Worm (Caenorhabditis elegans) whole organism, L4 larva: ENCODE results near the gene dct-18.
A peak's percentile ranks its signal among the peaks of the same experiment; 100 is the strongest.

Source experiments
- F44E2.7 ChIP-seq: fragments of 200-800 bp; sonication (Bioruptor generic); IDR thresholded peaks from 2 replicates; pipeline ENCODE4 v2.1.2; 2022; ENCODE audit warnings: missing genetic modification characterization, missing compliant biosample characterization
- R02D3.7 ChIP-seq: fragments of 150-350 bp; sonication (generic microtip); optimal IDR thresholded peaks from 3 replicates; lab custom pipeline; 2014; ENCODE audit warnings: missing biosample characterization, missing genetic modification characterization
- Y48G9A.11 ChIP-seq: fragments of 200-800 bp; sonication (Bioruptor generic); IDR thresholded peaks from 2 replicates; pipeline ENCODE4 v1.3.6; 2022; ENCODE audit warnings: missing genetic modification reagents, missing genetic modification characterization, missing compliant biosample characterization
- Y5F2A.4 ChIP-seq: fragments of 200-800 bp; sonication (Bioruptor generic); optimal IDR thresholded peaks from 2 replicates; lab custom pipeline; 2018; ENCODE audit warnings: mild to moderate bottlenecking, missing genetic modification characterization, missing compliant biosample characterization
- ZK546.5 ChIP-seq, 2 experiments: sonication (generic microtip); optimal IDR thresholded peaks; 2 replicates each; lab custom pipeline; 2017; ENCODE audit warnings: missing biosample characterization in 2 of 2, missing genetic modification characterization in 2 of 2
- aha-1 ChIP-seq: fragments of 150-350 bp; peaks from one replicate; lab custom pipeline; 2014; ENCODE audit warnings: missing biosample characterization, missing genetic modification characterization
- aly-2 ChIP-seq: sonication (generic microtip); optimal IDR thresholded peaks from 2 replicates; lab custom pipeline; 2018; ENCODE audit warnings: missing biosample characterization, missing genetic modification characterization
- ama-1 ChIP-seq: fragments of 150-350 bp; optimal IDR thresholded peaks from 2 replicates; lab custom pipeline; 2014; ENCODE audit warnings: inconsistent platforms, mixed read lengths
- attf-4 ChIP-seq: sonication (generic microtip); optimal IDR thresholded peaks from 3 replicates; lab custom pipeline; 2017; ENCODE audit warnings: missing biosample characterization, missing genetic modification characterization
- ceh-20 ChIP-seq: fragments of 200-800 bp; sonication (Bioruptor generic); IDR thresholded peaks from 2 replicates; pipeline ENCODE4 v1.3.6; 2022; ENCODE audit warnings: missing genetic modification reagents, missing genetic modification characterization, missing compliant biosample characterization
- ceh-44 ChIP-seq: fragments of 200-800 bp; sonication (Bioruptor generic); IDR thresholded peaks from 2 replicates; pipeline ENCODE4 v1.3.6; 2022; ENCODE audit warnings: missing genetic modification reagents, missing genetic modification characterization, missing compliant biosample characterization
- ceh-82 ChIP-seq: sonication (generic microtip); optimal IDR thresholded peaks from 2 replicates; lab custom pipeline; 2017; ENCODE audit warnings: missing biosample characterization, missing genetic modification characterization
- daf-16 ChIP-seq, 3 experiments: sonication (generic microtip); optimal IDR thresholded peaks; 2 replicates each; lab custom pipeline; 2016 to 2017; ENCODE audit warnings: missing genetic modification characterization in 3 of 3, missing genetic modification reagents in 3 of 3, mild to moderate bottlenecking in 2 of 3, missing compliant biosample characterization in 2 of 3, missing biosample characterization in 1 of 3, moderate library complexity in 1 of 3
- dmd-8 ChIP-seq: fragments of 200-800 bp; sonication (Bioruptor generic); IDR thresholded peaks from 2 replicates; pipeline ENCODE4 v1.3.6; 2022; ENCODE audit warnings: missing genetic modification characterization, missing compliant biosample characterization
- dpl-1 ChIP-seq: fragments of 150-350 bp; optimal IDR thresholded peaks from 2 replicates; lab custom pipeline; 2014; ENCODE audit warnings: missing biosample characterization, missing genetic modification reagents, missing genetic modification characterization
- duxl-1 ChIP-seq: sonication (generic microtip); optimal IDR thresholded peaks from 2 replicates; lab custom pipeline; 2016; ENCODE audit warnings: mild to moderate bottlenecking, missing genetic modification characterization, moderate library complexity, missing compliant biosample characterization; ENCODE audit not compliant: poor library complexity
- dve-1 ChIP-seq: sonication (generic microtip); optimal IDR thresholded peaks from 2 replicates; lab custom pipeline; 2017; ENCODE audit warnings: antibody characterized with exemption, mild to moderate bottlenecking, missing genetic modification characterization, missing compliant biosample characterization; ENCODE audit not compliant: insufficient read depth
- egl-43 ChIP-seq: fragments of 200-800 bp; sonication (Bioruptor generic); IDR thresholded peaks from 2 replicates; pipeline ENCODE4 v1.3.6; 2022; ENCODE audit warnings: missing genetic modification reagents, missing genetic modification characterization, missing compliant biosample characterization
- hlh-11 ChIP-seq: fragments of 200-800 bp; sonication (Bioruptor generic); optimal IDR thresholded peaks from 2 replicates; lab custom pipeline; 2018; ENCODE audit warnings: mild to moderate bottlenecking, missing genetic modification characterization, missing compliant biosample characterization
- hlh-30 ChIP-seq: sonication (generic microtip); optimal IDR thresholded peaks from 2 replicates; lab custom pipeline; 2017; ENCODE audit warnings: antibody characterized with exemption, mild to moderate bottlenecking, missing genetic modification characterization, missing compliant biosample characterization; ENCODE audit not compliant: insufficient read depth
- hmg-1.1 ChIP-seq: fragments of 200-800 bp; sonication (Bioruptor generic); IDR thresholded peaks from 2 replicates; pipeline ENCODE4 v1.3.6; 2022; ENCODE audit warnings: missing genetic modification reagents, missing genetic modification characterization, missing compliant biosample characterization
- lim-7 ChIP-seq: fragments of 200-800 bp; sonication (Bioruptor generic); IDR thresholded peaks from 2 replicates; pipeline ENCODE4 v1.3.6; 2022; ENCODE audit warnings: missing genetic modification characterization, missing compliant biosample characterization
- lin-1 ChIP-seq: fragments of 200-800 bp; sonication (Bioruptor generic); IDR thresholded peaks from 2 replicates; pipeline ENCODE4 v1.3.6; 2022; ENCODE audit warnings: missing genetic modification reagents, missing genetic modification characterization, missing compliant biosample characterization
- lin-29 ChIP-seq: fragments of 200-800 bp; sonication (Bioruptor generic); IDR thresholded peaks from 2 replicates; pipeline ENCODE4 v1.3.6; 2022; ENCODE audit warnings: missing genetic modification reagents, missing genetic modification characterization, missing compliant biosample characterization
- lin-39 ChIP-seq: fragments of 150-350 bp; optimal IDR thresholded peaks from 2 replicates; lab custom pipeline; 2014; ENCODE audit warnings: missing biosample characterization, missing genetic modification reagents, missing genetic modification characterization
- lsy-2 ChIP-seq, 2 experiments: fragments of 150-350 bp in 1 of 2; sonication (generic microtip) in 1 of 2; optimal IDR thresholded peaks; 2 replicates each; lab custom pipeline; 2014 to 2017; ENCODE audit warnings: missing biosample characterization in 2 of 2, missing genetic modification characterization in 2 of 2
- mdl-1 ChIP-seq, 2 experiments: fragments of 150-350 bp in 1 of 2; sonication (generic microtip) in 1 of 2; optimal IDR thresholded peaks; 2 replicates each; lab custom pipeline; 2014 to 2017; ENCODE audit warnings: missing biosample characterization in 2 of 2, missing genetic modification characterization in 2 of 2
- mdt-29 ChIP-seq: fragments of 200-800 bp; sonication (Bioruptor generic); IDR thresholded peaks from 2 replicates; pipeline ENCODE4 v1.3.6; 2022; ENCODE audit warnings: missing genetic modification reagents, missing genetic modification characterization, missing compliant biosample characterization
- mep-1 ChIP-seq: fragments of 150-350 bp; sonication (generic microtip); optimal IDR thresholded peaks from 3 replicates; lab custom pipeline; 2014; ENCODE audit warnings: missing biosample characterization, missing genetic modification characterization
- mes-2 ChIP-seq: sonication (generic microtip); optimal IDR thresholded peaks from 2 replicates; lab custom pipeline; 2016; ENCODE audit warnings: missing genotype, mild to moderate bottlenecking, missing genetic modification characterization, missing compliant biosample characterization; ENCODE audit not compliant: poor library complexity, severe bottlenecking
- mxl-2 ChIP-seq: fragments of 200-800 bp; sonication (Bioruptor generic); conservative IDR thresholded peaks from 2 replicates; pipeline ENCODE4 v1.3.6; 2022; ENCODE audit warnings: missing genetic modification reagents, missing genetic modification characterization, missing compliant biosample characterization
- nhr-10 ChIP-seq: fragments of 150-350 bp; optimal IDR thresholded peaks from 2 replicates; lab custom pipeline; 2014; ENCODE audit warnings: missing biosample characterization, missing genetic modification characterization
- nhr-28 ChIP-seq: fragments of 150-350 bp; optimal IDR thresholded peaks from 2 replicates; lab custom pipeline; 2014; ENCODE audit warnings: missing biosample characterization, missing genetic modification characterization
- nhr-42 ChIP-seq: fragments of 200-800 bp; sonication (Bioruptor generic); IDR thresholded peaks from 2 replicates; pipeline ENCODE4 v1.3.6; 2022; ENCODE audit warnings: missing genetic modification characterization, missing compliant biosample characterization
- nhr-6 ChIP-seq: fragments of 150-350 bp; optimal IDR thresholded peaks from 2 replicates; lab custom pipeline; 2014; ENCODE audit warnings: missing biosample characterization, missing genetic modification characterization
- php-3 ChIP-seq: fragments of 200-800 bp; sonication (Bioruptor generic); IDR thresholded peaks from 2 replicates; pipeline ENCODE4 v1.3.6; 2022; ENCODE audit warnings: missing genetic modification reagents, missing genetic modification characterization, missing compliant biosample characterization
- pqm-1 ChIP-seq: sonication (generic microtip); optimal IDR thresholded peaks from 2 replicates; lab custom pipeline; 2017; ENCODE audit warnings: missing biosample characterization, missing genetic modification characterization
- rbr-2 ChIP-seq: sonication (generic microtip); optimal IDR thresholded peaks from 2 replicates; lab custom pipeline; 2016; ENCODE audit warnings: missing genotype, missing genetic modification characterization, missing compliant biosample characterization
- saeg-2 ChIP-seq: fragments of 200-800 bp; sonication (Bioruptor generic); IDR thresholded peaks from 2 replicates; pipeline ENCODE4 v1.3.6; 2022; ENCODE audit warnings: missing genetic modification reagents, missing genetic modification characterization, missing compliant biosample characterization
- snpc-1.2 ChIP-seq: fragments of 200-800 bp; sonication (Bioruptor generic); IDR thresholded peaks from 2 replicates; pipeline ENCODE4 v1.3.6; 2022; ENCODE audit warnings: missing genetic modification reagents, missing genetic modification characterization, missing compliant biosample characterization
- snpc-4 ChIP-seq: fragments of 150-350 bp; optimal IDR thresholded peaks from 2 replicates; lab custom pipeline; 2014; ENCODE audit warnings: missing biosample characterization, missing genetic modification characterization
- spr-1 ChIP-seq: sonication (generic microtip); optimal IDR thresholded peaks from 2 replicates; lab custom pipeline; 2016; ENCODE audit warnings: mild to moderate bottlenecking, missing genetic modification characterization, missing compliant biosample characterization
- tag-97 ChIP-seq: fragments of 200-800 bp; sonication (Bioruptor generic); IDR thresholded peaks from 2 replicates; pipeline ENCODE4 v1.3.6; 2022; ENCODE audit warnings: missing genetic modification characterization, missing compliant biosample characterization
- unc-130 ChIP-seq: sonication (generic microtip); optimal IDR thresholded peaks from 2 replicates; lab custom pipeline; 2016; ENCODE audit warnings: missing genetic modification reagents, missing genetic modification characterization, missing compliant biosample characterization
- unc-39 ChIP-seq: sonication (generic microtip); optimal IDR thresholded peaks from 2 replicates; lab custom pipeline; 2017; ENCODE audit warnings: missing biosample characterization, missing genetic modification characterization
- ztf-7 ChIP-seq: fragments of 150-350 bp; optimal IDR thresholded peaks from 2 replicates; lab custom pipeline; 2014; ENCODE audit warnings: missing biosample characterization, missing genetic modification characterization

dct-18 gene

DNA sequence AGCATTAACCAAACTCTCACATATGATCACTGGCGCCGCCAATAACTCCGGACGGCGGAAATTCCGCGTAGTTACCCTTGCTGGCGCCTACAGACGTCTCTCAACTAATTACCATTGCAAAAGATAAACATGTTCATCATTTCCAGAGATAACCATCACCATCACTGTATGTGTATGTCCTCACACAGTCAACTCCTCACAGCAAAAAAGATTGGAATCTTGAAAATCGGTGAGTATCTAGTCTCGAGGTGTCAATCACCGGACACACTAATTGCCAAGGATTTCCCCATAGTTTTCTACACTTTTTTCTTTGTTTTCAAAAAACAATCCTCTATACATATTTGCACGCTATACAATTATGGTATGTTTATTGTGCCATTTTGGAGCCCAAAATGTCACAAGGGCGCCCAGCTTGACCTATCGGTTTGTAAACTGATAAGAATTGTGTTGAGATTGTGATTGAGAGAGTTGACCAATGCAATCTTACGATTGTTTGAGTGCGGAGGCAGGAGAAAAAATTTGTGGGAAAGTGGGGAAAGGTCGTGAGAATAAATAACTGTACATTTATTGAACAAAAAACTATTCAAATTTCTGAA, 50.4 kb downstream of the dct-18 start:
- no peak for TF ChIP-seq lin-39 (tag; lab: Kevin White, UChicago)
- no peak for TF ChIP-seq hmg-1.1
- no peak for TF ChIP-seq mdl-1 (tag; optimal IDR thresholded peaks at IDR 0.05; lab: Kevin White, UChicago)
- no peak for TF ChIP-seq lsy-2 (tag; optimal IDR thresholded peaks at IDR 0.05; lab: Kevin White, UChicago)
- TF ChIP-seq unc-130 (GFP tag; lab: Kevin White, UChicago), result no peak
- no peak for TF ChIP-seq attf-4 (tag; lab: Kevin White, UChicago)
- TF ChIP-seq R02D3.7 (tag; lab: Kevin White, UChicago), result no peak
- no peak for TF ChIP-seq saeg-2 (GFP tag; lab: Robert Waterston, UW)
- TF ChIP-seq Y48G9A.11 (GFP tag; lab: Robert Waterston, UW), result no peak
- TF ChIP-seq hlh-30 (tag; lab: Kevin White, UChicago), result no peak
- TF ChIP-seq ceh-44 (GFP tag; lab: Robert Waterston, UW), result no peak
- TF ChIP-seq pqm-1 (tag; lab: Kevin White, UChicago), result peak; percentile 39
- TF ChIP-seq ceh-20 (GFP tag; lab: Robert Waterston, UW), result no peak
- no peak for TF ChIP-seq php-3
- TF ChIP-seq egl-43, result no peak
- no peak for TF ChIP-seq ZK546.5 (tag; optimal IDR thresholded peaks at IDR 0.05; lab: Kevin White, UChicago)
- no peak for TF ChIP-seq mes-2 (tag; lab: Kevin White, UChicago)
- peak; percentile 26 for TF ChIP-seq dve-1 (tag; lab: Kevin White, UChicago)
- no peak for TF ChIP-seq lim-7
- TF ChIP-seq spr-1, result no peak
- TF ChIP-seq lin-1 (GFP tag; lab: Robert Waterston, UW), result no peak
- TF ChIP-seq nhr-6, result peak; percentile 42
- TF ChIP-seq aha-1 (tag; lab: Kevin White, UChicago), result no peak
- no peak for TF ChIP-seq ama-1 (lab: Kevin White, UChicago)
- TF ChIP-seq tag-97 (GFP tag; lab: Robert Waterston, UW), result no peak
- no peak for TF ChIP-seq lin-29 (GFP tag; lab: Robert Waterston, UW)
- no peak for TF ChIP-seq snpc-4 (tag; lab: Kevin White, UChicago)
- TF ChIP-seq aly-2 (tag; lab: Kevin White, UChicago), result no peak
- TF ChIP-seq daf-16 (GFP tag; optimal IDR thresholded peaks at IDR 0.05; lab: Kevin White, UChicago), result no peak
- peak; percentile 82 for TF ChIP-seq daf-16 (tag; optimal IDR thresholded peaks at IDR 0.05; lab: Kevin White, UChicago)
- peak; percentile 30 for TF ChIP-seq nhr-28 (tag; lab: Kevin White, UChicago)
- no peak for TF ChIP-seq ztf-7 (tag; lab: Kevin White, UChicago)
- TF ChIP-seq rbr-2, result no peak
- TF ChIP-seq mdt-29 (GFP tag; lab: Robert Waterston, UW), result no peak
- no peak for TF ChIP-seq F44E2.7 (GFP tag; lab: Robert Waterston, UW)
- no peak for TF ChIP-seq nhr-10 (tag; lab: Kevin White, UChicago)
- no peak for TF ChIP-seq duxl-1 (tag; lab: Kevin White, UChicago)
- TF ChIP-seq dpl-1, result no peak
- TF ChIP-seq nhr-42 (GFP tag; lab: Robert Waterston, UW), result no peak
- TF ChIP-seq hlh-11 (tag; lab: Kevin White, UChicago), result peak; percentile 66
- no peak for TF ChIP-seq Y5F2A.4 (GFP tag; lab: Kevin White, UChicago)
- no peak for TF ChIP-seq ceh-82 (tag; lab: Kevin White, UChicago)

DNA sequence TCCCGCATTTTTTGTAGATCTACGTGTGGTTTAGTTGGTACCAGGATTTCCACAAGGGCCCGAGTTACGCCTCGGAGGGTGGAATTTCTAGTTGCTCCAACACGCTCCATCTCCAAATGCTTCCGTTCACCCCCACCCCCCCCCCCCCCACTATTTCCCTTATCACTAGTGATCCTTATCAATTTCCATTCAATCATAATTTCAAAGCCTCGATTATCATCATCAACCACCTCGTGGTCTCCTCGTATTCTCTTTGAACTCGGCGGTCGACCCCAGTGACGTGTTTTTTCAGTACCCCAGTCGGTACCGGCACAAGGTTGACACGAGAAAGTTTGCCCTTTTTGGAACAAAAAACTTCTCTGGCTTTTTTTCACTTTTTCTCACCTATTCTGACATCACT, 51.2 kb downstream of the dct-18 start:
- TF ChIP-seq dmd-8 (no peak), nhr-10 (tag; lab: Kevin White, UChicago) (no peak), snpc-1.2 (GFP tag; lab: Robert Waterston, UW) (no peak), unc-39 (tag; lab: Kevin White, UChicago) (no peak), attf-4 (tag; lab: Kevin White, UChicago) (no peak), hlh-11 (tag; lab: Kevin White, UChicago) (peak; percentile 46), mep-1 (tag; lab: Kevin White, UChicago) (no peak), php-3 (0 out of 2 replicates have a peak, but pooled peaks have one; percentile 23), snpc-4 (tag; lab: Kevin White, UChicago) (no peak), dve-1 (tag; lab: Kevin White, UChicago) (peak; percentile 10), mxl-2 (GFP tag; lab: Robert Waterston, UW) (no peak), ztf-7 (tag; lab: Kevin White, UChicago) (no peak)
